Worm (Caenorhabditis elegans) whole organism, L1 larva: ENCODE data around the gene ist-1.

Experiments
- alr-1 ChIP-seq: fragments of 200-800 bp; sonication (Bioruptor generic); optimal IDR thresholded peaks from 2 replicates; lab custom pipeline; 2018; ENCODE audit warnings: borderline replicate concordance, mild to moderate bottlenecking, missing genetic modification characterization, missing compliant biosample characterization
- aly-2 ChIP-seq: fragments of 150-350 bp; optimal IDR thresholded peaks from 2 replicates; lab custom pipeline; 2014; ENCODE audit warnings: missing biosample characterization, missing genetic modification characterization
- elt-2 ChIP-seq: sonication (generic microtip); optimal IDR thresholded peaks from 2 replicates; lab custom pipeline; 2016; ENCODE audit warnings: missing genetic modification characterization, mild to moderate bottlenecking, inconsistent platforms, missing compliant biosample characterization, missing genetic modification reagents
- fos-1 ChIP-seq: fragments of 150-350 bp; optimal IDR thresholded peaks from 2 replicates; lab custom pipeline; 2014; ENCODE audit warnings: missing biosample characterization, missing genetic modification characterization
- lir-3 ChIP-seq: sonication (generic microtip); optimal IDR thresholded peaks from 2 replicates; lab custom pipeline; 2016; ENCODE audit warnings: mild to moderate bottlenecking, missing genetic modification characterization, moderate library complexity, missing compliant biosample characterization; ENCODE audit not compliant: poor library complexity
- unc-62 ChIP-seq: fragments of 150-350 bp; optimal IDR thresholded peaks from 2 replicates; lab custom pipeline; 2014; ENCODE audit warnings: missing biosample characterization, missing genetic modification reagents, missing genetic modification characterization
- xbp-1 ChIP-seq: sonication (generic microtip); optimal IDR thresholded peaks from 2 replicates; lab custom pipeline; 2016; ENCODE audit warnings: missing genetic modification characterization, missing compliant biosample characterization
- ztf-11 ChIP-seq, 2 experiments: sonication (generic microtip); optimal IDR thresholded peaks; 2 replicates each; lab custom pipeline; 2016 to 2017; ENCODE audit warnings: missing genetic modification characterization in 2 of 2, missing biosample characterization in 1 of 2, missing compliant biosample characterization in 1 of 2
- ztf-4 ChIP-seq: fragments of 150-350 bp; optimal IDR thresholded peaks from 2 replicates; lab custom pipeline; 2014; ENCODE audit warnings: missing biosample characterization, missing genetic modification characterization

- no peak for TF ChIP-seq ztf-4 (tag; lab: Kevin White, UChicago)
- TF ChIP-seq elt-2, result no peak
- TF ChIP-seq fos-1 (tag; lab: Kevin White, UChicago), result no peak
- TF ChIP-seq unc-62, result no peak
- TF ChIP-seq ztf-11 (tag; optimal IDR thresholded peaks at IDR 0.05; lab: Kevin White, UChicago), result no peak
- no peak for TF ChIP-seq aly-2 (tag; lab: Kevin White, UChicago)
- TF ChIP-seq lir-3, result no peak
- TF ChIP-seq alr-1 (tag; lab: Kevin White, UChicago), result no peak
- no peak for TF ChIP-seq xbp-1 (tag; lab: Kevin White, UChicago)
Measured at ce11 chrX:7176817-7177216, 50.4 kb downstream of the ist-1 start.
